Worm (Caenorhabditis elegans) whole organism, L2 larva: ENCODE measurements around the gene Y32G9A.3.
A peak's percentile ranks its signal among the peaks of the same experiment; 100 is the strongest.

Source experiments
- C34F6.9 ChIP-seq: fragments of 150-350 bp; optimal IDR thresholded peaks from 2 replicates; lab custom pipeline; 2014; ENCODE audit warnings: missing biosample characterization, missing genetic modification characterization
- R02D3.7 ChIP-seq: fragments of 150-350 bp; optimal IDR thresholded peaks from 2 replicates; lab custom pipeline; 2014; ENCODE audit warnings: missing biosample characterization, missing genetic modification characterization
- Y55F3AM.14 ChIP-seq: fragments of 200-800 bp; sonication (Bioruptor generic); optimal IDR thresholded peaks from 2 replicates; lab custom pipeline; 2018; ENCODE audit warnings: mild to moderate bottlenecking, missing genetic modification characterization, missing compliant biosample characterization
- aly-2 ChIP-seq: fragments of 150-350 bp; optimal IDR thresholded peaks from 2 replicates; lab custom pipeline; 2014; ENCODE audit warnings: missing biosample characterization, missing genetic modification characterization
- blmp-1 ChIP-seq: sonication (generic microtip); optimal IDR thresholded peaks from 2 replicates; lab custom pipeline; 2017; ENCODE audit warnings: missing genetic modification characterization, mild to moderate bottlenecking, missing compliant biosample characterization, antibody characterized with exemption, moderate library complexity; ENCODE audit not compliant: insufficient read depth
- ceh-16 ChIP-seq: fragments of 150-350 bp; optimal IDR thresholded peaks from 2 replicates; lab custom pipeline; 2014; ENCODE audit warnings: missing biosample characterization, missing genetic modification characterization
- crh-2 ChIP-seq: sonication (generic microtip); optimal IDR thresholded peaks from 2 replicates; lab custom pipeline; 2017; ENCODE audit warnings: missing biosample characterization, missing genetic modification characterization
- dmd-4 ChIP-seq: sonication (generic microtip); optimal IDR thresholded peaks from 2 replicates; lab custom pipeline; 2017; ENCODE audit warnings: missing biosample characterization, missing genetic modification characterization
- elt-1 ChIP-seq: fragments of 150-350 bp; optimal IDR thresholded peaks from 2 replicates; lab custom pipeline; 2014; ENCODE audit warnings: missing biosample characterization, missing genetic modification characterization
- elt-3 ChIP-seq: sonication (generic microtip); optimal IDR thresholded peaks from 2 replicates; lab custom pipeline; 2017; ENCODE audit warnings: missing biosample characterization, missing genetic modification characterization
- fos-1 ChIP-seq: fragments of 150-350 bp; optimal IDR thresholded peaks from 2 replicates; lab custom pipeline; 2014; ENCODE audit warnings: missing biosample characterization, missing genetic modification characterization
- gmeb-1 ChIP-seq: fragments of 150-350 bp; optimal IDR thresholded peaks from 2 replicates; lab custom pipeline; 2014; ENCODE audit warnings: missing biosample characterization, missing genetic modification characterization
- lin-11 ChIP-seq: fragments of 150-350 bp; sonication (generic microtip); optimal IDR thresholded peaks from 2 replicates; lab custom pipeline; 2014; ENCODE audit warnings: missing biosample characterization, missing genetic modification characterization, inconsistent platforms, mixed read lengths
- lin-39 ChIP-seq: fragments of 150-350 bp; optimal IDR thresholded peaks from 2 replicates; lab custom pipeline; 2014; ENCODE audit warnings: missing biosample characterization, missing genetic modification reagents, missing genetic modification characterization
- lsy-2 ChIP-seq, 2 experiments: fragments of 150-350 bp in 1 of 2; sonication (generic microtip) in 1 of 2; optimal IDR thresholded peaks; 2 replicates each; lab custom pipeline; 2014 to 2017; ENCODE audit warnings: missing biosample characterization in 2 of 2, missing genetic modification characterization in 2 of 2
- mbf-1 ChIP-seq: sonication (generic microtip); optimal IDR thresholded peaks from 2 replicates; lab custom pipeline; 2017; ENCODE audit warnings: missing biosample characterization, missing genetic modification characterization
- mdl-1 ChIP-seq, 2 experiments: fragments of 150-350 bp in 1 of 2; sonication (generic microtip) in 1 of 2; optimal IDR thresholded peaks; 2 replicates each; lab custom pipeline; 2017; ENCODE audit warnings: missing biosample characterization in 2 of 2, missing genetic modification characterization in 2 of 2
- nhr-10 ChIP-seq: sonication (generic microtip); optimal IDR thresholded peaks from 2 replicates; lab custom pipeline; 2017; ENCODE audit warnings: missing biosample characterization, missing genetic modification characterization
- nhr-11 ChIP-seq: fragments of 150-350 bp; optimal IDR thresholded peaks from 2 replicates; lab custom pipeline; 2014; ENCODE audit warnings: missing biosample characterization, missing genetic modification characterization
- nhr-12 ChIP-seq: fragments of 150-350 bp; optimal IDR thresholded peaks from 2 replicates; lab custom pipeline; 2014; ENCODE audit warnings: missing biosample characterization, missing genetic modification characterization
- nhr-129 ChIP-seq: fragments of 150-350 bp; optimal IDR thresholded peaks from 2 replicates; lab custom pipeline; 2014; ENCODE audit warnings: missing biosample characterization, missing genetic modification characterization
- nhr-21 ChIP-seq: fragments of 150-350 bp; optimal IDR thresholded peaks from 2 replicates; lab custom pipeline; 2014; ENCODE audit warnings: missing biosample characterization, missing genetic modification characterization
- nhr-23 ChIP-seq: fragments of 150-350 bp; optimal IDR thresholded peaks from 2 replicates; lab custom pipeline; 2014; ENCODE audit warnings: missing biosample characterization, missing genetic modification reagents, missing genetic modification characterization
- nhr-237 ChIP-seq: fragments of 150-350 bp; optimal IDR thresholded peaks from 2 replicates; lab custom pipeline; 2014; ENCODE audit warnings: missing biosample characterization, missing genetic modification characterization
- nhr-25 ChIP-seq: fragments of 150-350 bp; sonication (generic microtip); optimal IDR thresholded peaks from 3 replicates; lab custom pipeline; 2014; ENCODE audit warnings: missing biosample characterization, missing genetic modification characterization
- nhr-6 ChIP-seq: fragments of 150-350 bp; optimal IDR thresholded peaks from 2 replicates; lab custom pipeline; 2014; ENCODE audit warnings: missing biosample characterization, missing genetic modification characterization
- nhr-77 ChIP-seq: fragments of 150-350 bp; optimal IDR thresholded peaks from 2 replicates; lab custom pipeline; 2014; ENCODE audit warnings: missing biosample characterization, missing genetic modification characterization
- peb-1 ChIP-seq: fragments of 150-350 bp; optimal IDR thresholded peaks from 2 replicates; lab custom pipeline; 2014; ENCODE audit warnings: missing biosample characterization, missing genetic modification characterization
- skn-1 ChIP-seq: sonication (generic microtip); optimal IDR thresholded peaks from 2 replicates; lab custom pipeline; 2017; ENCODE audit warnings: missing biosample characterization, missing genetic modification characterization
- sma-3 ChIP-seq: sonication (generic microtip); optimal IDR thresholded peaks from 2 replicates; lab custom pipeline; 2016; ENCODE audit warnings: missing genetic modification reagents, missing genetic modification characterization, missing compliant biosample characterization
- snpc-4 ChIP-seq: fragments of 150-350 bp; optimal IDR thresholded peaks from 2 replicates; lab custom pipeline; 2014; ENCODE audit warnings: missing biosample characterization, missing genetic modification characterization
- unc-39 ChIP-seq: fragments of 150-350 bp; optimal IDR thresholded peaks from 2 replicates; lab custom pipeline; 2014; ENCODE audit warnings: missing biosample characterization, missing genetic modification characterization
- unc-55 ChIP-seq: fragments of 150-350 bp; sonication (generic microtip); optimal IDR thresholded peaks from 3 replicates; lab custom pipeline; 2014; ENCODE audit warnings: missing biosample characterization, missing genetic modification reagents, missing genetic modification characterization
- unc-62 ChIP-seq: fragments of 150-350 bp; optimal IDR thresholded peaks from 2 replicates; lab custom pipeline; 2014; ENCODE audit warnings: missing biosample characterization, missing genetic modification reagents, missing genetic modification characterization
- zag-1 ChIP-seq: fragments of 150-350 bp; optimal IDR thresholded peaks from 2 replicates; lab custom pipeline; 2014; ENCODE audit warnings: missing biosample characterization, missing genetic modification characterization
- ztf-1 ChIP-seq: fragments of 200-800 bp; sonication (Bioruptor generic); conservative IDR thresholded peaks from 2 replicates; pipeline ENCODE4 v1.3.6; 2022; ENCODE audit warnings: missing genetic modification characterization, missing compliant biosample characterization
- ztf-11 ChIP-seq: sonication (generic microtip); optimal IDR thresholded peaks from 2 replicates; lab custom pipeline; 2017; ENCODE audit warnings: missing biosample characterization, missing genetic modification characterization
- ztf-4 ChIP-seq: fragments of 150-350 bp; optimal IDR thresholded peaks from 2 replicates; lab custom pipeline; 2014; ENCODE audit warnings: missing biosample characterization, missing genetic modification characterization

Gene Y32G9A.3

ce11 chrV:1943465-1943864 lies 32.3 kb downstream of the Y32G9A.3 start (continued):
- TF ChIP-seq ceh-16 (tag; lab: Kevin White, UChicago): no peak
- no peak for TF ChIP-seq elt-3 (tag; lab: Kevin White, UChicago)
- peak; percentile 55 for TF ChIP-seq C34F6.9 (tag; lab: Kevin White, UChicago)
- no peak for TF ChIP-seq dmd-4
- TF ChIP-seq fos-1 (tag; lab: Kevin White, UChicago): no peak
- no peak for TF ChIP-seq nhr-6 (tag; lab: Kevin White, UChicago)
- TF ChIP-seq gmeb-1: no peak
- TF ChIP-seq lin-39 (tag; lab: Kevin White, UChicago): no peak
- TF ChIP-seq elt-1 (tag; lab: Kevin White, UChicago): no peak
- no peak for TF ChIP-seq Y55F3AM.14 (GFP tag; lab: Kevin White, UChicago)
- peak; percentile 38 for TF ChIP-seq zag-1 (tag; lab: Kevin White, UChicago)
- TF ChIP-seq skn-1: no peak
- TF ChIP-seq snpc-4: no peak
- no peak for TF ChIP-seq ztf-1 (GFP tag; lab: Robert Waterston, UW)

- TF ChIP-seq sma-3 (GFP tag; lab: Kevin White, UChicago): no peak
- no peak for TF ChIP-seq nhr-21
- no peak for TF ChIP-seq nhr-237
- TF ChIP-seq nhr-11 (tag; lab: Kevin White, UChicago): no peak
- TF ChIP-seq ztf-11 (tag; lab: Kevin White, UChicago): no peak
- TF ChIP-seq mbf-1 (tag; lab: Kevin White, UChicago): no peak
- TF ChIP-seq lin-11: no peak
- TF ChIP-seq crh-2 (tag; lab: Kevin White, UChicago): no peak
- no peak for TF ChIP-seq gmeb-1
- TF ChIP-seq nhr-129 (tag; lab: Kevin White, UChicago): no peak
- TF ChIP-seq elt-1 (tag; lab: Kevin White, UChicago): no peak
- no peak for TF ChIP-seq lsy-2 (tag; optimal IDR thresholded peaks at IDR 0.05; lab: Kevin White, UChicago)
- TF ChIP-seq ztf-1 (GFP tag; lab: Robert Waterston, UW): no peak
- no peak for TF ChIP-seq peb-1 (tag; lab: Kevin White, UChicago)
- no peak for TF ChIP-seq nhr-23 (tag; lab: Kevin White, UChicago)
- no peak for TF ChIP-seq unc-62 (GFP tag; lab: Kevin White, UChicago)
- no peak for TF ChIP-seq elt-3 (tag; lab: Kevin White, UChicago)
- TF ChIP-seq nhr-10: no peak
These were observed 34.7 kb downstream of the Y32G9A.3 start for ce11 chrV:1945875-1946274.

ce11 chrV:1955246-1955645 lies 44.0 kb downstream of the Y32G9A.3 start:
- TF ChIP-seq nhr-12: no peak
- TF ChIP-seq blmp-1 (tag; lab: Kevin White, UChicago): no peak
- no peak for TF ChIP-seq C34F6.9 (tag; lab: Kevin White, UChicago)

- TF ChIP-seq gmeb-1 (no peak), mbf-1 (tag; lab: Kevin White, UChicago) (no peak), mdl-1 (tag; optimal IDR thresholded peaks at IDR 0.05; lab: Kevin White, UChicago) (no peak), R02D3.7 (tag; lab: Kevin White, UChicago) (no peak), aly-2 (tag; lab: Kevin White, UChicago) (no peak), ceh-16 (tag; lab: Kevin White, UChicago) (no peak), C34F6.9 (tag; lab: Kevin White, UChicago) (no peak), nhr-25 (no peak), snpc-4 (no peak), ztf-4 (tag; lab: Kevin White, UChicago) (no peak), lin-11 (no peak), nhr-77 (tag; lab: Kevin White, UChicago) (no peak), unc-39 (tag; lab: Kevin White, UChicago) (no peak), nhr-129 (tag; lab: Kevin White, UChicago) (no peak), elt-1 (tag; lab: Kevin White, UChicago) (no peak), unc-55 (no peak)
These were observed 45.9 kb downstream of the Y32G9A.3 start, which contains the start of gene fipr-25 for ce11 chrV:1957110-1957509. Gene fipr-25, plus strand, starts transcription at chrV:1957410.
